Worm (Caenorhabditis elegans) whole organism, late embryonic: ENCODE data around the gene pqn-73.
A peak's percentile ranks its signal among the peaks of the same experiment; 100 is the strongest.

Experiments used
- C08G9.2 ChIP-seq: sonication (generic microtip); optimal IDR thresholded peaks from 2 replicates; lab custom pipeline; 2016; ENCODE audit warnings: mild to moderate bottlenecking, missing genetic modification characterization, moderate library complexity, missing compliant biosample characterization
- C38D4.7 ChIP-seq: fragments of 200-800 bp; sonication (Bioruptor generic); optimal IDR thresholded peaks from 2 replicates; lab custom pipeline; 2018; ENCODE audit warnings: mild to moderate bottlenecking, missing genetic modification characterization, moderate library complexity, missing compliant biosample characterization
- F13H6.1 ChIP-seq: sonication (generic microtip); optimal IDR thresholded peaks from 2 replicates; lab custom pipeline; 2016; ENCODE audit warnings: missing genetic modification characterization, missing compliant biosample characterization
- T23F11.4 ChIP-seq: fragments of 200-800 bp; sonication (Bioruptor generic); optimal IDR thresholded peaks from 2 replicates; lab custom pipeline; 2018; ENCODE audit warnings: mild to moderate bottlenecking, missing genetic modification characterization, missing compliant biosample characterization
- ahr-1 ChIP-seq: sonication (generic microtip); optimal IDR thresholded peaks from 2 replicates; lab custom pipeline; 2016; ENCODE audit warnings: missing genetic modification characterization, missing compliant biosample characterization
- ceh-14 ChIP-seq: sonication (generic microtip); optimal IDR thresholded peaks from 2 replicates; lab custom pipeline; 2016; ENCODE audit warnings: missing genotype, missing genetic modification characterization, missing compliant biosample characterization
- ceh-2 ChIP-seq: sonication (generic microtip); optimal IDR thresholded peaks from 2 replicates; lab custom pipeline; 2016; ENCODE audit warnings: missing genotype, missing genetic modification characterization, missing compliant biosample characterization
- ceh-22 ChIP-seq: sonication (generic microtip); optimal IDR thresholded peaks from 2 replicates; lab custom pipeline; 2017; ENCODE audit warnings: missing biosample characterization, missing genetic modification characterization
- ceh-24 ChIP-seq: sonication (generic microtip); optimal IDR thresholded peaks from 2 replicates; lab custom pipeline; 2016; ENCODE audit warnings: mild to moderate bottlenecking, missing genetic modification characterization, missing compliant biosample characterization
- ceh-30 ChIP-seq: fragments of 150-350 bp; optimal IDR thresholded peaks from 2 replicates; lab custom pipeline; 2014; ENCODE audit warnings: missing biosample characterization, missing genetic modification characterization
- ceh-31 ChIP-seq: sonication (generic microtip); optimal IDR thresholded peaks from 2 replicates; lab custom pipeline; 2016; ENCODE audit warnings: missing genetic modification characterization, missing compliant biosample characterization
- ceh-48 ChIP-seq: sonication (generic microtip); optimal IDR thresholded peaks from 2 replicates; lab custom pipeline; 2016; ENCODE audit warnings: missing genetic modification characterization, inconsistent platforms, missing compliant biosample characterization
- ceh-9 ChIP-seq: sonication (generic microtip); optimal IDR thresholded peaks from 2 replicates; lab custom pipeline; 2016; ENCODE audit warnings: mild to moderate bottlenecking, missing genetic modification characterization, inconsistent platforms, missing compliant biosample characterization
- dve-1 ChIP-seq: sonication (generic microtip); optimal IDR thresholded peaks from 2 replicates; lab custom pipeline; 2017; ENCODE audit warnings: antibody characterized with exemption, mild to moderate bottlenecking, missing genetic modification characterization, missing compliant biosample characterization
- elt-2 ChIP-seq: sonication (generic microtip); optimal IDR thresholded peaks from 2 replicates; lab custom pipeline; 2016; ENCODE audit warnings: missing genetic modification reagents, missing genetic modification characterization, missing compliant biosample characterization
- ets-4 ChIP-seq: sonication (generic microtip); optimal IDR thresholded peaks from 2 replicates; lab custom pipeline; 2016; ENCODE audit warnings: missing genetic modification characterization, missing compliant biosample characterization
- hlh-13 ChIP-seq: fragments of 200-800 bp; sonication (Bioruptor generic); optimal IDR thresholded peaks from 2 replicates; lab custom pipeline; 2018; ENCODE audit warnings: mild to moderate bottlenecking, missing genetic modification characterization, missing compliant biosample characterization
- hlh-15 ChIP-seq: sonication (generic microtip); optimal IDR thresholded peaks from 2 replicates; lab custom pipeline; 2016; ENCODE audit warnings: missing genetic modification characterization, missing compliant biosample characterization
- hlh-6 ChIP-seq: sonication (generic microtip); optimal IDR thresholded peaks from 2 replicates; lab custom pipeline; 2016; ENCODE audit warnings: missing genotype, missing genetic modification characterization, missing compliant biosample characterization
- hlh-8 ChIP-seq: sonication (generic microtip); optimal IDR thresholded peaks from 2 replicates; lab custom pipeline; 2016; ENCODE audit warnings: missing genotype, missing genetic modification characterization, missing compliant biosample characterization
- lim-6 ChIP-seq: sonication (generic microtip); optimal IDR thresholded peaks from 2 replicates; lab custom pipeline; 2016; ENCODE audit warnings: missing genetic modification characterization, missing compliant biosample characterization
- lin-11 ChIP-seq: fragments of 200-800 bp; sonication (Bioruptor generic); optimal IDR thresholded peaks from 2 replicates; lab custom pipeline; 2018; ENCODE audit warnings: mild to moderate bottlenecking, missing genetic modification characterization, missing compliant biosample characterization
- nfya-1 ChIP-seq: sonication (generic microtip); optimal IDR thresholded peaks from 2 replicates; lab custom pipeline; 2017; ENCODE audit warnings: missing genetic modification characterization, mild to moderate bottlenecking, missing compliant biosample characterization, antibody characterized with exemption, moderate library complexity
- npax-4 ChIP-seq: sonication (generic microtip); optimal IDR thresholded peaks from 2 replicates; lab custom pipeline; 2016; ENCODE audit warnings: missing genetic modification characterization, missing compliant biosample characterization
- odd-2 ChIP-seq: sonication (generic microtip); optimal IDR thresholded peaks from 2 replicates; lab custom pipeline; 2017; ENCODE audit warnings: antibody characterized with exemption, mild to moderate bottlenecking, missing genetic modification characterization, missing compliant biosample characterization
- pat-9 ChIP-seq: fragments of 200-800 bp; sonication (Bioruptor generic); optimal IDR thresholded peaks from 2 replicates; lab custom pipeline; 2018; ENCODE audit warnings: mild to moderate bottlenecking, missing genetic modification characterization, moderate library complexity, missing compliant biosample characterization
- pax-1 ChIP-seq: fragments of 150-350 bp; optimal IDR thresholded peaks from 2 replicates; lab custom pipeline; 2014; ENCODE audit warnings: missing biosample characterization, missing genetic modification characterization
- pha-4 ChIP-seq: fragments of 150-350 bp; optimal IDR thresholded peaks from 2 replicates; lab custom pipeline; 2018; ENCODE audit warnings: missing biosample characterization, missing genetic modification reagents, missing genetic modification characterization
- ref-2 ChIP-seq: sonication (generic microtip); optimal IDR thresholded peaks from 2 replicates; lab custom pipeline; 2016; ENCODE audit warnings: missing genetic modification characterization, missing compliant biosample characterization
- sdc-2 ChIP-seq: sonication (generic microtip); optimal IDR thresholded peaks from 2 replicates; lab custom pipeline; 2016; ENCODE audit warnings: missing genotype, missing genetic modification characterization, missing compliant biosample characterization
- sox-4 ChIP-seq: sonication (generic microtip); optimal IDR thresholded peaks from 2 replicates; lab custom pipeline; 2017; ENCODE audit warnings: mild to moderate bottlenecking, missing genetic modification characterization, inconsistent platforms, missing compliant biosample characterization
- tbx-2 ChIP-seq: sonication (generic microtip); optimal IDR thresholded peaks from 2 replicates; lab custom pipeline; 2016; ENCODE audit warnings: missing genetic modification characterization, missing compliant biosample characterization
- tbx-7 ChIP-seq: sonication (generic microtip); optimal IDR thresholded peaks from 2 replicates; lab custom pipeline; 2016; ENCODE audit warnings: missing genotype, missing genetic modification characterization, missing compliant biosample characterization
- unc-42 ChIP-seq: sonication (generic microtip); optimal IDR thresholded peaks from 2 replicates; lab custom pipeline; 2016; ENCODE audit warnings: missing genotype, missing genetic modification characterization, missing compliant biosample characterization
- unc-86 ChIP-seq: sonication (generic microtip); optimal IDR thresholded peaks from 2 replicates; lab custom pipeline; 2016; ENCODE audit warnings: missing genetic modification characterization, missing compliant biosample characterization
- zip-5 ChIP-seq: sonication (generic microtip); optimal IDR thresholded peaks from 2 replicates; lab custom pipeline; 2016; ENCODE audit warnings: missing genetic modification characterization, missing compliant biosample characterization

Gene pqn-73

ce11 chrII:8515521-8515920 lies 25.0 kb upstream of the pqn-73 start:
- TF ChIP-seq ets-4 (tag; lab: Kevin White, UChicago): no peak
- peak; percentile 80 for TF ChIP-seq elt-2
- TF ChIP-seq ahr-1 (tag; lab: Kevin White, UChicago): no peak
- no peak for TF ChIP-seq pat-9 (tag; lab: Kevin White, UChicago)
- TF ChIP-seq, all 69 proteins: peak for 1

ce11 chrII:8516783-8517182 lies 23.7 kb upstream of the pqn-73 start, which contains the start of gene rnh-2:
Gene rnh-2 (plus strand): TSS chrII:8517150.
- TF ChIP-seq unc-86 (tag; lab: Kevin White, UChicago): no peak
- peak; percentile 80 for TF ChIP-seq ceh-2 (tag; lab: Kevin White, UChicago)
- TF ChIP-seq ets-4 (tag; lab: Kevin White, UChicago): peak; percentile 48
- TF ChIP-seq lim-6 (tag; lab: Kevin White, UChicago): peak; percentile 25
- peak; percentile 56 for TF ChIP-seq zip-5 (tag; lab: Kevin White, UChicago)
- TF ChIP-seq nfya-1 (tag; lab: Kevin White, UChicago): peak; percentile 4
- TF ChIP-seq ceh-31 (tag; lab: Kevin White, UChicago): peak; percentile 87
- peak; percentile 37 for TF ChIP-seq hlh-8 (tag; lab: Kevin White, UChicago)
- no peak for TF ChIP-seq npax-4 (tag; lab: Kevin White, UChicago)
- peak; percentile 52 for TF ChIP-seq ref-2
- TF ChIP-seq unc-42 (tag; lab: Kevin White, UChicago): peak; percentile 29
- TF ChIP-seq ceh-14: peak; percentile 39
- TF ChIP-seq elt-2: peak; percentile 68
- TF ChIP-seq tbx-2 (tag; lab: Kevin White, UChicago): peak; percentile 76
- TF ChIP-seq lin-11: no peak
- peak; percentile 67 for TF ChIP-seq tbx-7 (tag; lab: Kevin White, UChicago)
- TF ChIP-seq odd-2 (tag; lab: Kevin White, UChicago): no peak
- peak; percentile 13 for TF ChIP-seq dve-1
- no peak for TF ChIP-seq C38D4.7 (GFP tag; lab: Kevin White, UChicago)
- peak; percentile 74 for TF ChIP-seq C08G9.2 (tag; lab: Kevin White, UChicago)

ce11 chrII:8518210-8518609 lies 22.3 kb upstream of the pqn-73 start, which contains the start of gene T13H5.8:
Gene T13H5.8 (plus strand): TSS chrII:8518510.
- TF ChIP-seq F13H6.1 (tag; lab: Kevin White, UChicago) (no peak), pax-1 (tag; lab: Kevin White, UChicago) (no peak), hlh-6 (tag; lab: Kevin White, UChicago) (no peak), lin-11 (no peak)

ce11 chrII:8520625-8521024 lies 19.9 kb upstream of the pqn-73 start, which contains the start of gene cht-2:
Gene cht-2 (plus strand): TSS chrII:8520925.
- no peak for TF ChIP-seq hlh-13
- TF ChIP-seq lim-6 (tag; lab: Kevin White, UChicago): no peak
- no peak for TF ChIP-seq lin-11
- no peak for TF ChIP-seq T23F11.4 (GFP tag; lab: Kevin White, UChicago)
- no peak for TF ChIP-seq npax-4 (tag; lab: Kevin White, UChicago)
- TF ChIP-seq ets-4 (tag; lab: Kevin White, UChicago): no peak
- no peak for TF ChIP-seq pha-4
- TF ChIP-seq ceh-22: no peak
- TF ChIP-seq nfya-1 (tag; lab: Kevin White, UChicago): no peak
- TF ChIP-seq ceh-48 (tag; lab: Kevin White, UChicago): no peak
- TF ChIP-seq pax-1 (tag; lab: Kevin White, UChicago): no peak
- no peak for TF ChIP-seq ceh-2 (tag; lab: Kevin White, UChicago)
- TF ChIP-seq sox-4 (tag; lab: Kevin White, UChicago): no peak
- TF ChIP-seq dve-1: no peak
- no peak for TF ChIP-seq pat-9 (tag; lab: Kevin White, UChicago)
- no peak for TF ChIP-seq hlh-15 (tag; lab: Kevin White, UChicago)
- TF ChIP-seq sdc-2 (tag; lab: Kevin White, UChicago): no peak
- no peak for TF ChIP-seq ceh-30 (tag; lab: Kevin White, UChicago)
- no peak for TF ChIP-seq ceh-9 (tag; lab: Kevin White, UChicago)
- no peak for TF ChIP-seq ceh-24 (tag; lab: Kevin White, UChicago)
